Fruit fly (Drosophila melanogaster) whole organism, embryonic: ENCODE data around the gene HINT1.
A peak's percentile ranks its signal among the peaks of the same experiment; 100 is the strongest.

ENCODE experiments used
- Awh ChIP-seq: fragments of 200-800 bp; sonication (Bioruptor generic); IDR thresholded peaks from 2 replicates; pipeline ENCODE4, ENCODE4 v1.3.6; 2022; ENCODE audit warnings: missing biosample characterization, missing genetic modification characterization
- CG12071 ChIP-seq: fragments of 200-800 bp; sonication (Bioruptor generic); optimal IDR thresholded peaks from 3 replicates; lab custom pipeline; 2018; ENCODE audit warnings: missing biosample characterization, mild to moderate bottlenecking, missing genetic modification characterization
- CG12744 ChIP-seq: fragments of 200-800 bp; sonication (Bioruptor generic); optimal IDR thresholded peaks from 2 replicates; lab custom pipeline; 2016; ENCODE audit warnings: missing biosample characterization, missing genetic modification characterization
- CG12942 ChIP-seq: fragments of 200-800 bp; sonication (Bioruptor generic); optimal IDR thresholded peaks from 3 replicates; lab custom pipeline; 2016; ENCODE audit warnings: missing biosample characterization, missing genetic modification characterization
- CG13123 ChIP-seq: fragments of 200-800 bp; sonication (Bioruptor generic); optimal IDR thresholded peaks from 2 replicates; lab custom pipeline; 2016; ENCODE audit warnings: missing biosample characterization, missing genetic modification characterization
- CG15073 ChIP-seq: fragments of 200-800 bp; sonication (Bioruptor generic); optimal IDR thresholded peaks from 2 replicates; lab custom pipeline; 2016; ENCODE audit warnings: missing biosample characterization, missing genetic modification characterization
- CG1529 ChIP-seq: fragments of 200-800 bp; sonication (Bioruptor generic); optimal IDR thresholded peaks from 3 replicates; lab custom pipeline; 2018; ENCODE audit warnings: missing biosample characterization, missing genetic modification characterization
- CG1603 ChIP-seq: fragments of 200-800 bp; sonication (Bioruptor generic); optimal IDR thresholded peaks from 2 replicates; lab custom pipeline; 2019; ENCODE audit warnings: missing biosample characterization, mild to moderate bottlenecking, missing genetic modification characterization, moderate library complexity
- CG16813 ChIP-seq: fragments of 200-800 bp; sonication (Bioruptor generic); IDR thresholded peaks from 3 replicates; pipeline ENCODE4 v1.3.6; 2022; ENCODE audit warnings: missing biosample characterization, missing genetic modification characterization; ENCODE audit not compliant: partially characterized antibody
- CG18619 ChIP-seq: fragments of 200-800 bp; sonication (Bioruptor generic); optimal IDR thresholded peaks from 3 replicates; lab custom pipeline; 2017; ENCODE audit warnings: missing biosample characterization, mild to moderate bottlenecking, missing genetic modification characterization
- CG2202 ChIP-seq: fragments of 200-800 bp; sonication (Bioruptor generic); optimal IDR thresholded peaks from 2 replicates; lab custom pipeline; 2018; ENCODE audit warnings: missing biosample characterization, mild to moderate bottlenecking, missing genetic modification characterization
- CG2712 ChIP-seq: fragments of 200-800 bp; optimal IDR thresholded peaks from 3 replicates; lab custom pipeline; 2019; ENCODE audit warnings: missing biosample characterization, mild to moderate bottlenecking, missing genetic modification characterization, moderate library complexity
- CG2875 ChIP-seq: fragments of 200-800 bp; sonication (Bioruptor generic); optimal IDR thresholded peaks from 2 replicates; lab custom pipeline; 2017; ENCODE audit warnings: missing biosample characterization, mild to moderate bottlenecking, missing genetic modification characterization, missing genetic modification reagents
- CG2889 ChIP-seq: fragments of 200-800 bp; sonication (Bioruptor generic); IDR thresholded peaks from 3 replicates; pipeline ENCODE4 v1.3.6; 2022; ENCODE audit warnings: missing biosample characterization, missing genetic modification characterization
- CG32772 ChIP-seq: fragments of 200-800 bp; sonication (Bioruptor generic); IDR thresholded peaks from 2 replicates; pipeline ENCODE4 v1.3.6; 2022; ENCODE audit warnings: missing biosample characterization, missing genetic modification characterization
- CG3281 ChIP-seq: fragments of 200-800 bp; sonication (Bioruptor generic); optimal IDR thresholded peaks from 3 replicates; lab custom pipeline; 2017; ENCODE audit warnings: missing biosample characterization, mild to moderate bottlenecking, missing genetic modification characterization
- CG42726 ChIP-seq: fragments of 200-800 bp; sonication (Bioruptor generic); IDR thresholded peaks from 2 replicates; pipeline ENCODE4 v1.3.6; 2022; ENCODE audit warnings: missing biosample characterization, missing genetic modification characterization; ENCODE audit not compliant: partially characterized antibody
- CG4328 ChIP-seq: fragments of 200-800 bp; sonication (Bioruptor generic); optimal IDR thresholded peaks from 3 replicates; lab custom pipeline; 2017; ENCODE audit warnings: missing biosample characterization, missing genetic modification reagents, missing genetic modification characterization
- CG5180 ChIP-seq: fragments of 200-800 bp; sonication (Bioruptor generic); optimal IDR thresholded peaks from 3 replicates; lab custom pipeline; 2017; ENCODE audit warnings: missing biosample characterization, missing genetic modification characterization, mild to moderate bottlenecking, moderate library complexity, missing genetic modification reagents
- CG7357 ChIP-seq: fragments of 200-800 bp; sonication (Bioruptor generic); IDR thresholded peaks from 3 replicates; pipeline ENCODE4 v1.3.6; 2022; ENCODE audit warnings: missing biosample characterization, missing genetic modification characterization
- CG7556 ChIP-seq: fragments of 200-800 bp; sonication (Bioruptor generic); optimal IDR thresholded peaks from 2 replicates; lab custom pipeline; 2017; ENCODE audit warnings: missing biosample characterization, mild to moderate bottlenecking, missing genetic modification characterization
- CG7963 ChIP-seq: fragments of 200-800 bp; sonication (Bioruptor generic); IDR thresholded peaks from 3 replicates; pipeline ENCODE4 v1.3.6; 2022; ENCODE audit warnings: missing biosample characterization, missing genetic modification characterization; ENCODE audit not compliant: partially characterized antibody
- CG8765 ChIP-seq: fragments of 200-800 bp; sonication (Bioruptor generic); IDR thresholded peaks from 2 replicates; pipeline ENCODE4 v1.3.6; 2022; ENCODE audit warnings: missing biosample characterization, missing genetic modification characterization
- CG9727 ChIP-seq: fragments of 200-800 bp; sonication (Bioruptor generic); optimal IDR thresholded peaks from 3 replicates; lab custom pipeline; 2017; ENCODE audit warnings: missing biosample characterization, mild to moderate bottlenecking, missing genetic modification characterization
- Dbx ChIP-seq: fragments of 200-800 bp; sonication (Bioruptor generic); IDR thresholded peaks from 3 replicates; pipeline ENCODE4 v1.3.6; 2022; ENCODE audit warnings: missing biosample characterization, missing genetic modification characterization
- Deaf1 ChIP-seq: fragments of 200-800 bp; optimal IDR thresholded peaks from 3 replicates; lab custom pipeline; 2019; ENCODE audit warnings: missing biosample characterization, mild to moderate bottlenecking, missing genetic modification characterization, moderate library complexity
- Ets97D ChIP-seq: fragments of 200-800 bp; sonication (Bioruptor generic); optimal IDR thresholded peaks from 3 replicates; lab custom pipeline; 2016; ENCODE audit warnings: missing biosample characterization, missing genetic modification characterization
- Med ChIP-seq: fragments of 200-800 bp; sonication (Bioruptor generic); peaks from one replicate; lab custom pipeline; 2016; ENCODE audit warnings: missing biosample characterization, missing genetic modification characterization, mild to moderate bottlenecking, inconsistent platforms, moderate library complexity
- Nf-YA ChIP-seq: fragments of 200-800 bp; sonication (Bioruptor generic); IDR thresholded peaks from 2 replicates; pipeline ENCODE4 v1.3.6; 2022; ENCODE audit warnings: missing biosample characterization, missing genetic modification characterization
- Scr ChIP-seq: fragments of 200-800 bp; sonication (Bioruptor generic); IDR thresholded peaks from 2 replicates; pipeline ENCODE4 v1.3.6; 2022; ENCODE audit warnings: missing biosample characterization, missing genetic modification characterization; ENCODE audit not compliant: partially characterized antibody
- Spps ChIP-seq: fragments of 200-800 bp; sonication (Bioruptor generic); optimal IDR thresholded peaks from 2 replicates; lab custom pipeline; 2018; ENCODE audit warnings: missing biosample characterization, mild to moderate bottlenecking, missing genetic modification characterization
- ab ChIP-seq: fragments of 200-800 bp; sonication (Bioruptor generic); optimal IDR thresholded peaks from 2 replicates; lab custom pipeline; 2016; ENCODE audit warnings: missing biosample characterization, missing genetic modification characterization
- al ChIP-seq: fragments of 200-800 bp; sonication (Bioruptor generic); IDR thresholded peaks from 2 replicates; pipeline ENCODE4 v1.3.6; 2022; ENCODE audit warnings: missing biosample characterization, missing genetic modification characterization
- aop ChIP-seq: fragments of 200-800 bp; sonication (Bioruptor generic); IDR thresholded peaks from 2 replicates; pipeline ENCODE4 v1.3.6; 2022; ENCODE audit warnings: missing biosample characterization, missing genetic modification characterization
- ase ChIP-seq: fragments of 200-800 bp; sonication (Bioruptor generic); IDR thresholded peaks from 3 replicates; pipeline ENCODE4 v1.3.6; 2022; ENCODE audit warnings: missing biosample characterization, missing genetic modification characterization
- bbx ChIP-seq: fragments of 200-800 bp; sonication (Bioruptor generic); IDR thresholded peaks from 2 replicates; pipeline ENCODE4 v1.3.6; 2022; ENCODE audit warnings: missing biosample characterization, missing genetic modification characterization; ENCODE audit not compliant: partially characterized antibody
- chif ChIP-seq, 2 experiments: fragments of 200-800 bp; sonication (Bioruptor generic); optimal IDR thresholded peaks; 3 replicates each; lab custom pipeline; 2016; ENCODE audit warnings: missing biosample characterization in 2 of 2, missing genetic modification characterization in 2 of 2
- chn ChIP-seq: fragments of 200-800 bp; sonication (Bioruptor generic); optimal IDR thresholded peaks from 2 replicates; lab custom pipeline; 2016; ENCODE audit warnings: missing biosample characterization, missing genetic modification characterization
- dati ChIP-seq: fragments of 200-800 bp; sonication (Bioruptor generic); IDR thresholded peaks from 2 replicates; pipeline ENCODE4 v1.3.6; 2022; ENCODE audit warnings: missing biosample characterization, missing genetic modification characterization
- gsb ChIP-seq: fragments of 200-800 bp; sonication (Bioruptor generic); IDR thresholded peaks from 2 replicates; pipeline ENCODE4 v1.3.6; 2022; ENCODE audit warnings: missing biosample characterization, missing genetic modification characterization
- hb ChIP-seq: fragments of 200-800 bp; sonication (Bioruptor generic); IDR thresholded peaks from 3 replicates; pipeline ENCODE4 v1.3.6; 2022; ENCODE audit warnings: missing biosample characterization, missing genetic modification characterization; ENCODE audit not compliant: partially characterized antibody
- insv ChIP-seq, 2 experiments: fragments of 200-800 bp; sonication (Bioruptor generic); optimal IDR thresholded peaks; 3 replicates each; lab custom pipeline; 2016 to 2018; ENCODE audit warnings: missing biosample characterization in 2 of 2, missing genetic modification characterization in 2 of 2
- jumu ChIP-seq: fragments of 200-800 bp; sonication (Bioruptor generic); optimal IDR thresholded peaks from 3 replicates; lab custom pipeline; 2016; ENCODE audit warnings: missing biosample characterization, missing genetic modification characterization
- kah ChIP-seq: fragments of 200-800 bp; sonication (Bioruptor generic); optimal IDR thresholded peaks from 2 replicates; lab custom pipeline; 2018; ENCODE audit warnings: missing biosample characterization, mild to moderate bottlenecking, missing genetic modification characterization
- lbe ChIP-seq: fragments of 200-800 bp; sonication (Bioruptor generic); optimal IDR thresholded peaks from 2 replicates; lab custom pipeline; 2016; ENCODE audit warnings: missing biosample characterization, mild to moderate bottlenecking, missing genetic modification characterization
- pita ChIP-seq: fragments of 200-800 bp; sonication (Bioruptor generic); optimal IDR thresholded peaks from 2 replicates; lab custom pipeline; 2017; ENCODE audit warnings: missing biosample characterization, mild to moderate bottlenecking, missing genetic modification characterization
- pnt ChIP-seq: fragments of 200-800 bp; sonication (Bioruptor generic); optimal IDR thresholded peaks from 3 replicates; lab custom pipeline; 2016; ENCODE audit warnings: missing biosample characterization, missing genetic modification characterization
- pros ChIP-seq: fragments of 200-800 bp; sonication (Bioruptor generic); optimal IDR thresholded peaks from 3 replicates; lab custom pipeline; 2019; ENCODE audit warnings: missing biosample characterization, mild to moderate bottlenecking, missing genetic modification characterization, moderate library complexity
- repo ChIP-seq: fragments of 200-800 bp; sonication (Bioruptor generic); optimal IDR thresholded peaks from 2 replicates; lab custom pipeline; 2016; ENCODE audit warnings: missing biosample characterization, missing genetic modification characterization
- shn ChIP-seq: fragments of 200-800 bp; sonication (Bioruptor generic); optimal IDR thresholded peaks from 3 replicates; lab custom pipeline; 2016; ENCODE audit warnings: missing biosample characterization, missing genetic modification characterization
- sr ChIP-seq: fragments of 200-800 bp; sonication (Bioruptor generic); IDR thresholded peaks from 3 replicates; pipeline ENCODE4 v1.3.6; 2022; ENCODE audit warnings: missing biosample characterization, missing genetic modification characterization

The HINT1 gene

DNA sequence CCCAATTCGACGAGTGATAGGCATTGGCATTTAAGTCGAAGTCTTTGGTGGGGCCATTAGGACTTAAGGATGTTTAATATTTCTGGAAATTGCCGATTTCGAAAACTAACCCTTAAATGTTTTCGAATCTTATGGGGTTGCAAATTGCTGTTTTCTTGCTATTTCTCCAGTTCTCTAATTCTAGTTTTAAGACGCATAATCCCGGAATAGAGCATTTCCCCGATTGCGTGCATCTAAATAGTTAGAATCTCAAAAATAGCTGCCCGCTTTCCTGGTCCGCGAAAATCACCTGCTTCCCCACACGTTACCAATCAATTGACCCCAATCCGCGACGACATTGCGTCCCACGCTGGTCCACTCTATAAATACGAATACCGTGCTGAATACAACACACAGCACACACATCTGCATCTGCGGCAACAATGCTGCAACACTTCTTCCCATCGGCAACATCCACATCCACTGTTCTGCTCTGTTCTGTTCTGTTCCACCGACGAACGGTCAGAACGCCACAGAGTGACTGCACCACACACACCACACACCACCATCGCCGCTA is 18.0 kb upstream of the HINT1 start, which contains the start of gene Bacc (continued):
- TF ChIP-seq pros (GFP tag; lab: Kevin White, UChicago) (peak; percentile 63), CG7556 (GFP tag; lab: Kevin White, UChicago) (peak; percentile 95), CG5180 (GFP tag; lab: Kevin White, UChicago) (peak; percentile 61), CG7963 (GFP tag; lab: Robert Waterston, UW) (no peak), CG42726 (GFP tag; lab: Robert Waterston, UW) (no peak), bbx (no peak), CG12942 (GFP tag; lab: Kevin White, UChicago) (peak; percentile 80), CG32772 (GFP tag; lab: Robert Waterston, UW) (no peak), CG15073 (GFP tag; lab: Kevin White, UChicago) (peak; percentile 31), chif (GFP tag; optimal IDR thresholded peaks at IDR 0.05; lab: Kevin White, UChicago) (peak; percentile 76 to 87), CG16813 (GFP tag; lab: Robert Waterston, UW) (no peak), CG1529 (GFP tag; lab: Kevin White, UChicago) (peak; percentile 88), aop (GFP tag; lab: Robert Waterston, UW) (no peak), CG12071 (peak; percentile 66), CG12744 (peak; percentile 65), Awh (GFP tag; lab: Robert Waterston, UW) (no peak), Med (peak; percentile 97), sr (GFP tag; lab: Robert Waterston, UW) (no peak), pita (no peak), CG7357 (GFP tag; lab: Robert Waterston, UW) (peak; percentile 70), repo (GFP tag; lab: Kevin White, UChicago) (peak; percentile 86), insv (GFP tag; optimal IDR thresholded peaks at IDR 0.05; lab: Kevin White, UChicago) (peak in 1 of 2 experiments; percentile 7), hb (GFP tag; lab: Robert Waterston, UW) (no peak), ase (GFP tag; lab: Robert Waterston, UW) (no peak), CG4328 (GFP tag; lab: Kevin White, UChicago) (peak; percentile 83), jumu (GFP tag; lab: Kevin White, UChicago) (no peak), CG3281 (peak; percentile 96), gsb (GFP tag; lab: Robert Waterston, UW) (no peak), CG13123 (GFP tag; lab: Kevin White, UChicago) (peak; percentile 80), ab (GFP tag; lab: Kevin White, UChicago) (peak; percentile 71), Dbx (GFP tag; lab: Robert Waterston, UW) (no peak), Spps (peak; percentile 48), dati (GFP tag; lab: Robert Waterston, UW) (no peak), pnt (GFP tag; lab: Kevin White, UChicago) (peak; percentile 72), CG2202 (tag; lab: Kevin White, UChicago) (peak; percentile 41), CG2889 (GFP tag; lab: Robert Waterston, UW) (no peak), CG8765 (GFP tag; lab: Robert Waterston, UW) (no peak), CG9727 (GFP tag; lab: Kevin White, UChicago) (peak; percentile 91), kah (peak; percentile 73), Scr (no peak), Nf-YA (GFP tag; lab: Robert Waterston, UW) (no peak), Ets97D (GFP tag; lab: Kevin White, UChicago) (no peak), CG2712 (tag; lab: Kevin White, UChicago) (peak; percentile 88), Deaf1 (tag; lab: Kevin White, UChicago) (no peak), CG18619 (peak; percentile 92), al (GFP tag; lab: Robert Waterston, UW) (no peak), lbe (peak; percentile 89), CG2875 (GFP tag; lab: Kevin White, UChicago) (peak; percentile 79), chn (GFP tag; lab: Kevin White, UChicago) (peak; percentile 58), shn (peak; percentile 88), CG1603 (peak; percentile 64)
